Worm (Caenorhabditis elegans) whole organism, mixed stage, embryonic: ENCODE measurements around the gene gldi-6.
"Not testable (repeated sequence)": the region's sequence is repeated elsewhere in the genome, so short reads cannot be mapped to it uniquely, and the experiment has no call there.

ENCODE experiments used
- bed-3 ChIP-seq: fragments of 200-800 bp; sonication (Bioruptor generic); optimal IDR thresholded peaks from 3 replicates; lab custom pipeline; 2018; ENCODE audit warnings: mild to moderate bottlenecking, missing genetic modification characterization, moderate library complexity, missing compliant biosample characterization
- blmp-1 ChIP-seq: fragments of 150-350 bp; optimal IDR thresholded peaks from 2 replicates; lab custom pipeline; 2014; ENCODE audit warnings: missing biosample characterization, missing genetic modification characterization
- ceh-39 ChIP-seq: fragments of 150-350 bp; optimal IDR thresholded peaks from 2 replicates; lab custom pipeline; 2014; ENCODE audit warnings: missing biosample characterization, missing genetic modification characterization
- ceh-43 ChIP-seq: fragments of 200-800 bp; sonication (Bioruptor generic); optimal IDR thresholded peaks from 2 replicates; lab custom pipeline; 2018; ENCODE audit warnings: mild to moderate bottlenecking, missing genetic modification characterization, moderate library complexity, missing compliant biosample characterization
- ces-1 ChIP-seq: fragments of 150-350 bp; optimal IDR thresholded peaks from 2 replicates; lab custom pipeline; 2014; ENCODE audit warnings: missing biosample characterization, missing genetic modification reagents, missing genetic modification characterization
- cnd-1 ChIP-seq: fragments of 200-800 bp; sonication (Bioruptor generic); optimal IDR thresholded peaks from 2 replicates; lab custom pipeline; 2018; ENCODE audit warnings: mild to moderate bottlenecking, missing genetic modification characterization, missing compliant biosample characterization
- drap-1 ChIP-seq: fragments of 200-800 bp; sonication (Bioruptor generic); optimal IDR thresholded peaks from 3 replicates; lab custom pipeline; 2018; ENCODE audit warnings: mild to moderate bottlenecking, missing genetic modification characterization, missing compliant biosample characterization
- flh-1 ChIP-seq: fragments of 200-800 bp; sonication (Bioruptor generic); optimal IDR thresholded peaks from 2 replicates; lab custom pipeline; 2018; ENCODE audit warnings: mild to moderate bottlenecking, missing genetic modification characterization, moderate library complexity, missing compliant biosample characterization
- ham-2 ChIP-seq: fragments of 200-800 bp; sonication (Bioruptor generic); optimal IDR thresholded peaks from 2 replicates; lab custom pipeline; 2018; ENCODE audit warnings: mild to moderate bottlenecking, missing genetic modification characterization, missing compliant biosample characterization
- hlh-1 ChIP-seq: fragments of 150-350 bp; optimal IDR thresholded peaks from 2 replicates; lab custom pipeline; 2014; ENCODE audit warnings: missing biosample characterization, missing genetic modification reagents, missing genetic modification characterization
- lin-13 ChIP-seq: fragments of 150-350 bp; optimal IDR thresholded peaks from 2 replicates; lab custom pipeline; 2014; ENCODE audit warnings: missing biosample characterization, missing genetic modification characterization
- lin-32 ChIP-seq: fragments of 200-800 bp; sonication (Bioruptor generic); optimal IDR thresholded peaks from 2 replicates; lab custom pipeline; 2018; ENCODE audit warnings: mild to moderate bottlenecking, missing genetic modification characterization, missing compliant biosample characterization
- lsy-2 ChIP-seq: fragments of 150-350 bp; optimal IDR thresholded peaks from 2 replicates; lab custom pipeline; 2014; ENCODE audit warnings: missing biosample characterization, missing genetic modification characterization
- mab-5 ChIP-seq: fragments of 150-350 bp; optimal IDR thresholded peaks from 2 replicates; lab custom pipeline; 2014; ENCODE audit warnings: missing biosample characterization, missing genetic modification characterization
- mep-1 ChIP-seq: fragments of 150-350 bp; optimal IDR thresholded peaks from 2 replicates; lab custom pipeline; 2017; ENCODE audit warnings: missing biosample characterization, missing genetic modification reagents, missing genetic modification characterization, inconsistent platforms
- mls-2 ChIP-seq: sonication (generic microtip); optimal IDR thresholded peaks from 2 replicates; lab custom pipeline; 2016; ENCODE audit warnings: mild to moderate bottlenecking, missing genetic modification characterization, moderate library complexity, missing compliant biosample characterization
- nhr-12 ChIP-seq: fragments of 150-350 bp; optimal IDR thresholded peaks from 2 replicates; lab custom pipeline; 2014; ENCODE audit warnings: missing biosample characterization, missing genetic modification characterization
- nhr-2 ChIP-seq: fragments of 150-350 bp; optimal IDR thresholded peaks from 2 replicates; lab custom pipeline; 2014; ENCODE audit warnings: missing biosample characterization, missing genetic modification characterization
- nhr-28 ChIP-seq: fragments of 150-350 bp; optimal IDR thresholded peaks from 2 replicates; lab custom pipeline; 2014; ENCODE audit warnings: missing biosample characterization, missing genetic modification characterization
- nhr-76 ChIP-seq: sonication (generic microtip); optimal IDR thresholded peaks from 2 replicates; lab custom pipeline; 2017; ENCODE audit warnings: missing biosample characterization, missing genetic modification characterization
- pha-4 ChIP-seq: fragments of 150-350 bp; optimal IDR thresholded peaks from 2 replicates; lab custom pipeline; 2018; ENCODE audit warnings: missing biosample characterization, missing genetic modification reagents, missing genetic modification characterization
- sem-2 ChIP-seq: fragments of 200-800 bp; sonication (Bioruptor generic); optimal IDR thresholded peaks from 2 replicates; lab custom pipeline; 2018; ENCODE audit warnings: mild to moderate bottlenecking, missing genetic modification characterization, missing compliant biosample characterization
- snpc-4 ChIP-seq: fragments of 150-350 bp; optimal IDR thresholded peaks from 2 replicates; lab custom pipeline; 2014; ENCODE audit warnings: missing biosample characterization, missing genetic modification characterization
- sptf-1 ChIP-seq: sonication (generic microtip); optimal IDR thresholded peaks from 2 replicates; lab custom pipeline; 2017; ENCODE audit warnings: mild to moderate bottlenecking, missing genetic modification characterization, moderate library complexity, missing compliant biosample characterization
- tbx-8 ChIP-seq: fragments of 200-800 bp; sonication (Bioruptor generic); optimal IDR thresholded peaks from 2 replicates; lab custom pipeline; 2018; ENCODE audit warnings: mild to moderate bottlenecking, missing genetic modification characterization, moderate library complexity, missing compliant biosample characterization
- unc-120 ChIP-seq: sonication (generic microtip); optimal IDR thresholded peaks from 2 replicates; lab custom pipeline; 2017; ENCODE audit warnings: missing genetic modification characterization, missing compliant biosample characterization; ENCODE audit not compliant: poor library complexity, severe bottlenecking
- unc-39 ChIP-seq: fragments of 150-350 bp; optimal IDR thresholded peaks from 2 replicates; lab custom pipeline; 2014; ENCODE audit warnings: missing biosample characterization, missing genetic modification characterization
- unc-62 ChIP-seq: fragments of 150-350 bp; optimal IDR thresholded peaks from 2 replicates; lab custom pipeline; 2014; ENCODE audit warnings: missing biosample characterization, missing genetic modification reagents, missing genetic modification characterization
- ztf-11 ChIP-seq: fragments of 150-350 bp; optimal IDR thresholded peaks from 2 replicates; lab custom pipeline; 2014; ENCODE audit warnings: missing biosample characterization, missing genetic modification characterization

gldi-6 gene

ce11 chrII:3447906-3448305 lies 1.2 kb downstream of the gldi-6 start, which contains the start of gene C16C8.21:
C16C8.21 (plus strand) TSS chrII:3448206.
- TF ChIP-seq nhr-28 (no peak), mls-2 (tag; lab: Kevin White, UChicago) (no peak), sptf-1 (tag; lab: Kevin White, UChicago) (no peak), drap-1 (GFP tag; lab: Kevin White, UChicago) (no peak), ceh-39 (tag; lab: Kevin White, UChicago) (no peak), tbx-8 (GFP tag; lab: Kevin White, UChicago) (no peak)

- TF ChIP-seq sem-2 = no peak
- no peak for TF ChIP-seq tbx-8 (GFP tag; lab: Kevin White, UChicago)
- TF ChIP-seq snpc-4 (tag; lab: Kevin White, UChicago) = no peak
- no peak for TF ChIP-seq flh-1 (GFP tag; lab: Kevin White, UChicago)
- TF ChIP-seq unc-62 (GFP tag; lab: Kevin White, UChicago) = no peak
- TF ChIP-seq lin-32 (GFP tag; lab: Kevin White, UChicago) = no peak
- TF ChIP-seq drap-1 (GFP tag; lab: Kevin White, UChicago) = no peak
- no peak for TF ChIP-seq nhr-28
- no peak for TF ChIP-seq ceh-39 (tag; lab: Kevin White, UChicago)
- TF ChIP-seq sptf-1 (tag; lab: Kevin White, UChicago) = no peak
- TF ChIP-seq pha-4 (tag; lab: Kevin White, UChicago) = no peak
- TF ChIP-seq mab-5 = no peak
- TF ChIP-seq ztf-11 (tag; lab: Kevin White, UChicago) = no peak
- no peak for TF ChIP-seq cnd-1 (tag; lab: Kevin White, UChicago)
These were observed 2.1 kb downstream of the gldi-6 start, which contains the start of gene C16C8.25 for ce11 chrII:3448776-3449280. C16C8.25 (plus strand) TSS chrII:3449230.

- TF ChIP-seq nhr-76 (tag; lab: Kevin White, UChicago); flh-1 (GFP tag; lab: Kevin White, UChicago); ztf-11 (tag; lab: Kevin White, UChicago): not testable (repeated sequence)
These were observed 2.8 kb downstream of the gldi-6 start, which contains the start of gene C16C8.14 for ce11 chrII:3449514-3449913. C16C8.14 (plus strand) TSS chrII:3449814.

ce11 chrII:3452421-3452820 lies 5.7 kb downstream of the gldi-6 start, which contains the start of gene C16C8.12:
C16C8.12 (plus strand) TSS chrII:3452721.
- TF ChIP-seq cnd-1 (tag; lab: Kevin White, UChicago) (no peak), nhr-28 (no peak), ham-2 (GFP tag; lab: Kevin White, UChicago) (no peak), mep-1 (tag; lab: Kevin White, UChicago) (no peak), sptf-1 (tag; lab: Kevin White, UChicago) (no peak), ces-1 (GFP tag; lab: Kevin White, UChicago) (no peak), blmp-1 (tag; lab: Kevin White, UChicago) (no peak), unc-39 (no peak), nhr-12 (tag; lab: Kevin White, UChicago) (no peak), ceh-43 (GFP tag; lab: Kevin White, UChicago) (no peak), lin-13 (tag; lab: Kevin White, UChicago) (no peak), bed-3 (GFP tag; lab: Kevin White, UChicago) (no peak), unc-62 (GFP tag; lab: Kevin White, UChicago) (no peak), ceh-39 (tag; lab: Kevin White, UChicago) (no peak), pha-4 (tag; lab: Kevin White, UChicago) (no peak)

ce11 chrII:3453521-3453920 lies 6.8 kb downstream of the gldi-6 start, which contains the start of gene C16C8.11:
C16C8.11 (plus strand) TSS chrII:3453708.
- TF ChIP-seq tbx-8 (GFP tag; lab: Kevin White, UChicago) (no peak), flh-1 (GFP tag; lab: Kevin White, UChicago) (no peak), nhr-2 (no peak), cnd-1 (tag; lab: Kevin White, UChicago) (no peak), nhr-28 (no peak), unc-120 (tag; lab: Kevin White, UChicago) (no peak), lsy-2 (tag; lab: Kevin White, UChicago) (no peak), ceh-39 (tag; lab: Kevin White, UChicago) (no peak), mep-1 (tag; lab: Kevin White, UChicago) (no peak), lin-32 (GFP tag; lab: Kevin White, UChicago) (no peak), hlh-1 (no peak), blmp-1 (tag; lab: Kevin White, UChicago) (no peak)
